Worm (Caenorhabditis elegans) whole organism, late embryonic: Measurements from ENCODE around the gene gakh-1.

Source experiments
- C08G9.2 ChIP-seq: sonication (generic microtip); optimal IDR thresholded peaks from 2 replicates; lab custom pipeline; 2016; ENCODE audit warnings: mild to moderate bottlenecking, missing genetic modification characterization, moderate library complexity, missing compliant biosample characterization
- F13H6.1 ChIP-seq: sonication (generic microtip); optimal IDR thresholded peaks from 2 replicates; lab custom pipeline; 2016; ENCODE audit warnings: missing genetic modification characterization, missing compliant biosample characterization
- K02D7.2 ChIP-seq: sonication (generic microtip); optimal IDR thresholded peaks from 2 replicates; lab custom pipeline; 2017; ENCODE audit warnings: mild to moderate bottlenecking, missing genetic modification characterization, missing compliant biosample characterization
- K09A11.1 ChIP-seq: sonication (generic microtip); optimal IDR thresholded peaks from 2 replicates; lab custom pipeline; 2017; ENCODE audit warnings: antibody characterized with exemption, mild to moderate bottlenecking, missing genetic modification characterization, missing compliant biosample characterization; ENCODE audit not compliant: insufficient read depth
- T23F11.4 ChIP-seq: fragments of 200-800 bp; sonication (Bioruptor generic); optimal IDR thresholded peaks from 2 replicates; lab custom pipeline; 2018; ENCODE audit warnings: mild to moderate bottlenecking, missing genetic modification characterization, missing compliant biosample characterization
- ceh-18 ChIP-seq: sonication (generic microtip); optimal IDR thresholded peaks from 2 replicates; lab custom pipeline; 2016; ENCODE audit warnings: missing genetic modification characterization, missing compliant biosample characterization
- ceh-2 ChIP-seq: sonication (generic microtip); optimal IDR thresholded peaks from 2 replicates; lab custom pipeline; 2016; ENCODE audit warnings: missing genotype, missing genetic modification characterization, missing compliant biosample characterization
- ceh-30 ChIP-seq: fragments of 150-350 bp; optimal IDR thresholded peaks from 2 replicates; lab custom pipeline; 2014; ENCODE audit warnings: missing biosample characterization, missing genetic modification characterization
- ceh-31 ChIP-seq: sonication (generic microtip); optimal IDR thresholded peaks from 2 replicates; lab custom pipeline; 2016; ENCODE audit warnings: missing genetic modification characterization, missing compliant biosample characterization
- ceh-34 ChIP-seq: sonication (generic microtip); optimal IDR thresholded peaks from 2 replicates; lab custom pipeline; 2016; ENCODE audit warnings: mild to moderate bottlenecking, missing genetic modification characterization, missing compliant biosample characterization
- ceh-6 ChIP-seq: fragments of 200-800 bp; sonication (Bioruptor generic); optimal IDR thresholded peaks from 2 replicates; lab custom pipeline; 2018; ENCODE audit warnings: mild to moderate bottlenecking, missing genetic modification characterization, missing compliant biosample characterization
- dve-1 ChIP-seq: sonication (generic microtip); optimal IDR thresholded peaks from 2 replicates; lab custom pipeline; 2017; ENCODE audit warnings: antibody characterized with exemption, mild to moderate bottlenecking, missing genetic modification characterization, missing compliant biosample characterization
- elt-2 ChIP-seq: sonication (generic microtip); optimal IDR thresholded peaks from 2 replicates; lab custom pipeline; 2016; ENCODE audit warnings: missing genetic modification reagents, missing genetic modification characterization, missing compliant biosample characterization
- elt-4 ChIP-seq: sonication (generic microtip); optimal IDR thresholded peaks from 2 replicates; lab custom pipeline; 2016; ENCODE audit warnings: missing genetic modification characterization, missing compliant biosample characterization
- ets-4 ChIP-seq: sonication (generic microtip); optimal IDR thresholded peaks from 2 replicates; lab custom pipeline; 2016; ENCODE audit warnings: missing genetic modification characterization, missing compliant biosample characterization
- gmeb-2 ChIP-seq: sonication (generic microtip); optimal IDR thresholded peaks from 2 replicates; lab custom pipeline; 2016; ENCODE audit warnings: missing genetic modification characterization, inconsistent platforms, missing compliant biosample characterization
- hlh-30 ChIP-seq: sonication (generic microtip); optimal IDR thresholded peaks from 2 replicates; lab custom pipeline; 2017; ENCODE audit warnings: antibody characterized with exemption, missing genetic modification characterization, missing compliant biosample characterization; ENCODE audit not compliant: insufficient read depth
- hlh-6 ChIP-seq: sonication (generic microtip); optimal IDR thresholded peaks from 2 replicates; lab custom pipeline; 2016; ENCODE audit warnings: missing genotype, missing genetic modification characterization, missing compliant biosample characterization
- hlh-8 ChIP-seq: sonication (generic microtip); optimal IDR thresholded peaks from 2 replicates; lab custom pipeline; 2016; ENCODE audit warnings: missing genotype, missing genetic modification characterization, missing compliant biosample characterization
- lim-6 ChIP-seq: sonication (generic microtip); optimal IDR thresholded peaks from 2 replicates; lab custom pipeline; 2016; ENCODE audit warnings: missing genetic modification characterization, missing compliant biosample characterization
- lin-11 ChIP-seq: fragments of 200-800 bp; sonication (Bioruptor generic); optimal IDR thresholded peaks from 2 replicates; lab custom pipeline; 2018; ENCODE audit warnings: mild to moderate bottlenecking, missing genetic modification characterization, missing compliant biosample characterization
- madf-2 ChIP-seq: sonication (generic microtip); optimal IDR thresholded peaks from 2 replicates; lab custom pipeline; 2017; ENCODE audit warnings: missing genetic modification characterization, missing compliant biosample characterization
- mec-3 ChIP-seq: sonication (generic microtip); optimal IDR thresholded peaks from 2 replicates; lab custom pipeline; 2016; ENCODE audit warnings: borderline replicate concordance, missing genetic modification characterization, missing compliant biosample characterization
- nhr-11 ChIP-seq: fragments of 150-350 bp; optimal IDR thresholded peaks from 2 replicates; lab custom pipeline; 2014; ENCODE audit warnings: missing biosample characterization, missing genetic modification characterization
- nhr-232 ChIP-seq: sonication (generic microtip); optimal IDR thresholded peaks from 2 replicates; lab custom pipeline; 2016; ENCODE audit warnings: missing genetic modification characterization, missing compliant biosample characterization
- npax-4 ChIP-seq: sonication (generic microtip); optimal IDR thresholded peaks from 2 replicates; lab custom pipeline; 2016; ENCODE audit warnings: missing genetic modification characterization, missing compliant biosample characterization
- odd-2 ChIP-seq: sonication (generic microtip); optimal IDR thresholded peaks from 2 replicates; lab custom pipeline; 2017; ENCODE audit warnings: antibody characterized with exemption, mild to moderate bottlenecking, missing genetic modification characterization, missing compliant biosample characterization
- pag-3 ChIP-seq: sonication (generic microtip); optimal IDR thresholded peaks from 2 replicates; lab custom pipeline; 2016; ENCODE audit warnings: missing compliant biosample characterization, missing genetic modification characterization, borderline replicate concordance
- pat-9 ChIP-seq: fragments of 200-800 bp; sonication (Bioruptor generic); optimal IDR thresholded peaks from 2 replicates; lab custom pipeline; 2018; ENCODE audit warnings: mild to moderate bottlenecking, missing genetic modification characterization, moderate library complexity, missing compliant biosample characterization
- pha-2 ChIP-seq: sonication (generic microtip); optimal IDR thresholded peaks from 2 replicates; lab custom pipeline; 2017; ENCODE audit warnings: mild to moderate bottlenecking, missing genetic modification characterization, missing compliant biosample characterization
- pha-4 ChIP-seq: fragments of 150-350 bp; optimal IDR thresholded peaks from 2 replicates; lab custom pipeline; 2018; ENCODE audit warnings: missing biosample characterization, missing genetic modification reagents, missing genetic modification characterization
- pqm-1 ChIP-seq: sonication (generic microtip); optimal IDR thresholded peaks from 2 replicates; lab custom pipeline; 2016; ENCODE audit warnings: missing genetic modification characterization, missing compliant biosample characterization
- pros-1 ChIP-seq: fragments of 150-350 bp; optimal IDR thresholded peaks from 2 replicates; lab custom pipeline; 2014; ENCODE audit warnings: missing biosample characterization, missing genetic modification reagents, missing genetic modification characterization
- ref-2 ChIP-seq: sonication (generic microtip); optimal IDR thresholded peaks from 2 replicates; lab custom pipeline; 2016; ENCODE audit warnings: missing genetic modification characterization, missing compliant biosample characterization
- rnt-1 ChIP-seq: sonication (generic microtip); optimal IDR thresholded peaks from 2 replicates; lab custom pipeline; 2016; ENCODE audit warnings: missing genetic modification characterization, missing compliant biosample characterization
- sdc-2 ChIP-seq: sonication (generic microtip); optimal IDR thresholded peaks from 2 replicates; lab custom pipeline; 2016; ENCODE audit warnings: missing genotype, missing genetic modification characterization, missing compliant biosample characterization
- sox-2 ChIP-seq: fragments of 200-800 bp; sonication (Bioruptor generic); IDR thresholded peaks from 2 replicates; pipeline ENCODE4 v1.3.6; 2022; ENCODE audit warnings: missing genetic modification reagents, missing genetic modification characterization, missing compliant biosample characterization
- sox-4 ChIP-seq: sonication (generic microtip); optimal IDR thresholded peaks from 2 replicates; lab custom pipeline; 2017; ENCODE audit warnings: mild to moderate bottlenecking, missing genetic modification characterization, inconsistent platforms, missing compliant biosample characterization
- syd-9 ChIP-seq: sonication (generic microtip); optimal IDR thresholded peaks from 2 replicates; lab custom pipeline; 2016; ENCODE audit warnings: mild to moderate bottlenecking, missing genetic modification characterization, moderate library complexity, missing compliant biosample characterization
- tbx-2 ChIP-seq: sonication (generic microtip); optimal IDR thresholded peaks from 2 replicates; lab custom pipeline; 2016; ENCODE audit warnings: missing genetic modification characterization, missing compliant biosample characterization
- tbx-7 ChIP-seq: sonication (generic microtip); optimal IDR thresholded peaks from 2 replicates; lab custom pipeline; 2016; ENCODE audit warnings: missing genotype, missing genetic modification characterization, missing compliant biosample characterization
- unc-3 ChIP-seq, 2 experiments: fragments of 200-800 bp in 1 of 2; sonication (Bioruptor generic) in 1 of 2; sonication (generic microtip) in 1 of 2; conservative IDR thresholded peaks in 1 of 2; optimal IDR thresholded peaks in 1 of 2; 2 replicates each; pipeline versions ENCODE4 v1.3.6 to Lab custom; 2016 to 2022; ENCODE audit warnings: missing compliant biosample characterization in 2 of 2, missing genetic modification characterization in 2 of 2, missing genetic modification reagents in 1 of 2
- unc-42 ChIP-seq: sonication (generic microtip); optimal IDR thresholded peaks from 2 replicates; lab custom pipeline; 2016; ENCODE audit warnings: missing genotype, missing genetic modification characterization, missing compliant biosample characterization
- unc-55 ChIP-seq: sonication (generic microtip); optimal IDR thresholded peaks from 2 replicates; lab custom pipeline; 2017; ENCODE audit warnings: missing biosample characterization, missing genetic modification reagents, missing genetic modification characterization
- unc-86 ChIP-seq: sonication (generic microtip); optimal IDR thresholded peaks from 2 replicates; lab custom pipeline; 2016; ENCODE audit warnings: missing genetic modification characterization, missing compliant biosample characterization
- zip-5 ChIP-seq: sonication (generic microtip); optimal IDR thresholded peaks from 2 replicates; lab custom pipeline; 2016; ENCODE audit warnings: missing genetic modification characterization, missing compliant biosample characterization
- ztf-16 ChIP-seq: sonication (generic microtip); optimal IDR thresholded peaks from 2 replicates; lab custom pipeline; 2017; ENCODE audit warnings: missing genetic modification characterization, missing compliant biosample characterization

gakh-1 gene

DNA sequence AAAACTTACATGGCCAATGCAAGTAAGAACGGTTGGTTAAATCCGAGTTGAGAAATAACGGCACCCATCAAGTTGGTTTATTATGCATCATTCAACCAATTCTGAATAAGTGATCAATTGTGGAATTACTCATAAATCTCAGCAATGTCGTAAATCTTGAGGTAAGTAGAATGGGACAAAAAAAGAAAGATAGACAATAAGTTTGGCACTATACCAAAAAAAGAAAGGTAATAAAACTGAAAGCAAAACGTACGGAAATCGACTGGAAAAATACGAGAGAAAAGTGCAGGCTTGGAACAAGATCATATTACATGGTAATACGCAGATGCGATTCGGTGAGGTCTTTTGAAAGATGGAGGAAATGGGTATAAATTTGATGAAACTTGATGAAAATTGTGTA, 16.4 kb downstream of the gakh-1 start, which contains the start of gene F46G11.4:
Gene F46G11.4 (minus strand): TSS at position 101 of the 400 bp plus-strand sequence.
- TF ChIP-seq hlh-8 (no peak), C08G9.2 (no peak), pat-9 (no peak), sdc-2 (tag; lab: Kevin White, UChicago) (no peak), pros-1 (tag; lab: Kevin White, UChicago) (no peak), ceh-6 (GFP tag; lab: Kevin White, UChicago) (no peak), madf-2 (tag; lab: Kevin White, UChicago) (no peak), dve-1 (tag; lab: Kevin White, UChicago) (no peak), nhr-232 (tag; lab: Kevin White, UChicago) (no peak), unc-3 (GFP tag; conservative IDR thresholded peaks at IDR 0.05; lab: Robert Waterston, UW) (no peak), unc-3 (tag; optimal IDR thresholded peaks at IDR 0.05; lab: Kevin White, UChicago) (no peak), unc-42 (no peak)

ce11 chrX:5799229-5799628, 16.9 kb downstream of the gakh-1 start:
- peak; percentile 49 for TF ChIP-seq ceh-31 (tag; lab: Kevin White, UChicago)
- TF ChIP-seq tbx-2 (tag; lab: Kevin White, UChicago), result no peak
- peak; percentile 99 for TF ChIP-seq unc-42
- TF ChIP-seq unc-86 (tag; lab: Kevin White, UChicago), result no peak

DNA sequence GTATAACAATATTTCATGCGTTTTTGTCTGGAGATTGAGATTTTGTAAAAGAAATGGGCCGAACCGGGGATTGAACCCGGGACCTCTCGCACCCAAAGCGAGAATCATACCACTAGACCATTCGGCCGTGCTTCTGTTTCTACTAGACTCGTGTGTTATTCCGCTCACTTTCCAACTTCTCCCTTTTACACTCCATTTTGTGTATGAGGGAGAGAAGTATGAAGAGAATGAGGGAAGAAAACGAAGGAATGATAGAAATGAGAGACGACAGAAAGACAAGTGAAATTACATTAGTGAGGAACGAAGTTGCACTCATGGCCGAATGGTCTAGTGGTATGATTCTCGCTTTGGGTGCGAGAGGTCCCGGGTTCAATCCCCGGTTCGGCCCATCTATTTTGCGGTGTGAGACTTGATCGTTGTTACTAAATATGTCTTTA, 18.9 kb downstream of the gakh-1 start:
- peak; percentile 77 for TF ChIP-seq hlh-6
- peak; percentile 28 for TF ChIP-seq mec-3 (tag; lab: Kevin White, UChicago)
- peak; percentile 82 for TF ChIP-seq lim-6 (tag; lab: Kevin White, UChicago)
- TF ChIP-seq K09A11.1 (tag; lab: Kevin White, UChicago), result peak; percentile 60
- peak; percentile 77 for TF ChIP-seq C08G9.2
- TF ChIP-seq ztf-16 (tag; lab: Kevin White, UChicago), result peak; percentile 90
- no peak for TF ChIP-seq elt-4 (tag; lab: Kevin White, UChicago)
- peak; percentile 70 for TF ChIP-seq npax-4 (tag; lab: Kevin White, UChicago)
- peak; percentile 86 for TF ChIP-seq gmeb-2
- peak; percentile 81 for TF ChIP-seq T23F11.4 (GFP tag; lab: Kevin White, UChicago)
- peak; percentile 78 for TF ChIP-seq ceh-34 (tag; lab: Kevin White, UChicago)
- peak; percentile 79 for TF ChIP-seq K02D7.2 (tag; lab: Kevin White, UChicago)
- TF ChIP-seq dve-1 (tag; lab: Kevin White, UChicago), result peak; percentile 89
- peak; percentile 69 for TF ChIP-seq ets-4
- TF ChIP-seq sox-4 (tag; lab: Kevin White, UChicago), result peak; percentile 92
- TF ChIP-seq pros-1 (tag; lab: Kevin White, UChicago), result no peak
- TF ChIP-seq ref-2 (tag; lab: Kevin White, UChicago), result peak; percentile 79
- TF ChIP-seq hlh-30, result peak; percentile 41
- peak; percentile 77 for TF ChIP-seq lin-11 (tag; lab: Kevin White, UChicago)
- TF ChIP-seq rnt-1 (tag; lab: Kevin White, UChicago), result peak; percentile 78
- no peak for TF ChIP-seq tbx-7 (tag; lab: Kevin White, UChicago)
- peak; percentile 91 for TF ChIP-seq pqm-1 (tag; lab: Kevin White, UChicago)
- TF ChIP-seq pha-4, result no peak
- TF ChIP-seq nhr-11 (tag; lab: Kevin White, UChicago), result no peak
- peak; percentile 85 for TF ChIP-seq ceh-18 (tag; lab: Kevin White, UChicago)
- TF ChIP-seq pha-2 (tag; lab: Kevin White, UChicago), result peak; percentile 83
- TF ChIP-seq pag-3 (tag; lab: Kevin White, UChicago), result peak; percentile 41
- peak; percentile 71 for TF ChIP-seq unc-55 (GFP tag; lab: Kevin White, UChicago)
- peak; percentile 75 for TF ChIP-seq sox-2
- peak; percentile 86 for TF ChIP-seq ceh-6 (GFP tag; lab: Kevin White, UChicago)
- TF ChIP-seq nhr-232 (tag; lab: Kevin White, UChicago), result peak; percentile 76
- peak; percentile 92 for TF ChIP-seq unc-42
- TF ChIP-seq sdc-2 (tag; lab: Kevin White, UChicago), result peak; percentile 88
- peak; percentile 86 for TF ChIP-seq syd-9 (tag; lab: Kevin White, UChicago)
- TF ChIP-seq ceh-30 (tag; lab: Kevin White, UChicago), result peak; percentile 78
- peak; percentile 36 for TF ChIP-seq zip-5 (tag; lab: Kevin White, UChicago)
- peak; percentile 84 for TF ChIP-seq ceh-31 (tag; lab: Kevin White, UChicago)
- peak; percentile 23 for TF ChIP-seq odd-2
- TF ChIP-seq ceh-2 (tag; lab: Kevin White, UChicago), result peak; percentile 65
- peak; percentile 82 for TF ChIP-seq tbx-2 (tag; lab: Kevin White, UChicago)
- TF ChIP-seq elt-2 (tag; lab: Kevin White, UChicago), result peak; percentile 89
- peak; percentile 84 for TF ChIP-seq F13H6.1 (tag; lab: Kevin White, UChicago)
